Worm (Caenorhabditis elegans): ENCODE results near the gene let-756.

DNA sequence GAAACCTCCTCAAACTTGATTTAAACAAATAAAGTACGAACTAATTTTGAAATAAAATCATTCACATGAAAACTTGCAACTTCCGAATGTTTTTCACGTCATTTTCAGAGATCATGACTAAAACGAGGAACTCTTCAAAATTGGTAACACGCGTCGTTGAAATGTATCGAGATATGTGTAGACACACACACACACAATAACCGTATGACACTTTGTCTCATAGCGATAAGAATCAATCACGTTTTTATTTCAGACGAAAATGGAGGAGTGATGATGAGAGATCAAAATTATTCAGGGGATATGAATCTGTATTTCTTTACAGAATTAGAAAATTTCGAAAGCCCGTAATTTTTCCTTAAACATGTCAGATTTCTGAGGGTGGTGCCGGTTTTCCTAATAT is 15.8 kb downstream of the let-756 start:
- no peak for TF ChIP-seq lsy-2 (tag; optimal IDR thresholded peaks at IDR 0.05)
- TF ChIP-seq bed-3 (GFP tag; optimal IDR thresholded peaks at IDR 0.05) = no peak
- no peak for TF ChIP-seq blmp-1 (tag; optimal IDR thresholded peaks at IDR 0.05)
- no peak for TF ChIP-seq nhr-28 (tag; optimal IDR thresholded peaks at IDR 0.05)
